Fruit fly (Drosophila melanogaster) whole organism, embryonic: ENCODE measurements around the gene frtz.

Source experiments
- Adf1 ChIP-seq: fragments of 200-800 bp; sonication (Bioruptor generic); IDR thresholded peaks from 2 replicates; pipeline ENCODE4 v1.3.6; 2022; ENCODE audit warnings: missing biosample characterization, missing genetic modification characterization
- Atf-2 ChIP-seq: fragments of 200-800 bp; sonication (Bioruptor generic); optimal IDR thresholded peaks from 2 replicates; lab custom pipeline; 2016; ENCODE audit warnings: missing biosample characterization, missing genetic modification characterization
- CG12659 ChIP-seq: fragments of 200-800 bp; sonication (Bioruptor generic); optimal IDR thresholded peaks from 3 replicates; lab custom pipeline; 2017; ENCODE audit warnings: mild to moderate bottlenecking, missing biosample characterization, missing genetic modification reagents, missing genetic modification characterization
- CG12942 ChIP-seq: fragments of 200-800 bp; sonication (Bioruptor generic); optimal IDR thresholded peaks from 3 replicates; lab custom pipeline; 2016; ENCODE audit warnings: missing biosample characterization, missing genetic modification characterization
- CG14441 ChIP-seq: fragments of 200-800 bp; sonication (Bioruptor generic); IDR thresholded peaks from 2 replicates; pipeline ENCODE4 v1.3.6; 2022; ENCODE audit warnings: missing biosample characterization, missing genetic modification characterization
- CG15269 ChIP-seq: fragments of 200-800 bp; sonication (Bioruptor generic); optimal IDR thresholded peaks from 2 replicates; lab custom pipeline; 2018; ENCODE audit warnings: missing biosample characterization, mild to moderate bottlenecking, missing genetic modification characterization, moderate library complexity
- CG2875 ChIP-seq: fragments of 200-800 bp; sonication (Bioruptor generic); optimal IDR thresholded peaks from 2 replicates; lab custom pipeline; 2017; ENCODE audit warnings: missing biosample characterization, mild to moderate bottlenecking, missing genetic modification characterization, missing genetic modification reagents
- CG32767 ChIP-seq: fragments of 200-800 bp; sonication (Bioruptor generic); IDR thresholded peaks from 2 replicates; pipeline ENCODE4 v1.3.6; 2022; ENCODE audit warnings: missing biosample characterization, missing genetic modification characterization
- CG34376 ChIP-seq: fragments of 200-800 bp; sonication (Bioruptor generic); optimal IDR thresholded peaks from 2 replicates; lab custom pipeline; 2018; ENCODE audit warnings: missing biosample characterization, mild to moderate bottlenecking, missing genetic modification characterization
- CG34422 ChIP-seq: fragments of 200-800 bp; sonication (Bioruptor generic); IDR thresholded peaks from 3 replicates; pipeline ENCODE4 v1.3.6; 2022; ENCODE audit warnings: missing biosample characterization, missing genetic modification characterization
- CG3847 ChIP-seq: fragments of 200-800 bp; sonication (Bioruptor generic); IDR thresholded peaks from 2 replicates; pipeline ENCODE4 v1.3.6; 2022; ENCODE audit warnings: missing biosample characterization, missing genetic modification characterization
- CrebB ChIP-seq: fragments of 200-800 bp; sonication (Bioruptor generic); optimal IDR thresholded peaks from 3 replicates; lab custom pipeline; 2018; ENCODE audit warnings: missing biosample characterization, mild to moderate bottlenecking, missing genetic modification characterization
- D ChIP-seq, 2 experiments: fragments of 200-800 bp in 1 of 2; fragments of >200 bp in 1 of 2; sonication (Bioruptor generic) in 1 of 2; optimal IDR thresholded peaks; 2 replicates in 1 of 2; 3 replicates in 1 of 2; lab custom pipeline; 2017; ENCODE audit warnings: mild to moderate bottlenecking in 1 of 2, missing biosample characterization in 1 of 2, missing genetic modification characterization in 1 of 2, missing genetic modification reagents in 1 of 2
- Dad ChIP-seq: fragments of 200-800 bp; sonication (Bioruptor generic); optimal IDR thresholded peaks from 3 replicates; lab custom pipeline; 2016; ENCODE audit warnings: missing biosample characterization, missing genetic modification characterization
- Deaf1 ChIP-seq: fragments of 200-800 bp; optimal IDR thresholded peaks from 3 replicates; lab custom pipeline; 2019; ENCODE audit warnings: missing biosample characterization, mild to moderate bottlenecking, missing genetic modification characterization, moderate library complexity
- Fer2 ChIP-seq: fragments of 200-800 bp; sonication (Bioruptor generic); optimal IDR thresholded peaks from 2 replicates; lab custom pipeline; 2018; ENCODE audit warnings: missing biosample characterization, mild to moderate bottlenecking, missing genetic modification characterization, moderate library complexity
- H2.0 ChIP-seq: fragments of 200-800 bp; sonication (Bioruptor generic); IDR thresholded peaks from 2 replicates; pipeline ENCODE4 v1.3.6; 2022; ENCODE audit warnings: missing biosample characterization, missing genetic modification characterization
- Hr39 ChIP-seq: fragments of >200 bp; optimal IDR thresholded peaks from 2 replicates; lab custom pipeline; 2017
- Meics ChIP-seq: fragments of 200-800 bp; sonication (Bioruptor generic); optimal IDR thresholded peaks from 2 replicates; lab custom pipeline; 2017; ENCODE audit warnings: missing biosample characterization, mild to moderate bottlenecking, missing genetic modification characterization
- Ptx1 ChIP-seq: fragments of 200-800 bp; sonication (Bioruptor generic); IDR thresholded peaks from 2 replicates; pipeline ENCODE4 v1.3.6; 2022; ENCODE audit warnings: missing biosample characterization, missing genetic modification characterization
- Rx ChIP-seq: fragments of 200-800 bp; sonication (Bioruptor generic); IDR thresholded peaks from 2 replicates; pipeline ENCODE4 v1.3.6; 2022; ENCODE audit warnings: missing biosample characterization, missing genetic modification characterization
- Side ChIP-seq: fragments of 200-800 bp; sonication (Bioruptor generic); optimal IDR thresholded peaks from 2 replicates; lab custom pipeline; 2016; ENCODE audit warnings: missing biosample characterization, missing genetic modification characterization
- TFAM ChIP-seq: fragments of 200-800 bp; sonication (Bioruptor generic); optimal IDR thresholded peaks from 2 replicates; lab custom pipeline; 2017; ENCODE audit warnings: missing biosample characterization, missing genetic modification characterization, inconsistent platforms
- Usf ChIP-seq: fragments of 200-800 bp; sonication (Bioruptor generic); optimal IDR thresholded peaks from 2 replicates; lab custom pipeline; 2017; ENCODE audit warnings: missing genotype, missing biosample characterization, missing genetic modification characterization
- bigmax ChIP-seq: fragments of 200-800 bp; sonication (Bioruptor generic); optimal IDR thresholded peaks from 2 replicates; lab custom pipeline; 2018; ENCODE audit warnings: missing biosample characterization, mild to moderate bottlenecking, missing genetic modification characterization
- cad ChIP-seq: fragments of >200 bp; optimal IDR thresholded peaks from 2 replicates; lab custom pipeline; 2017; ENCODE audit warnings: missing biosample characterization, missing genetic modification characterization
- crp ChIP-seq, 2 experiments: fragments of 200-800 bp; sonication (Bioruptor generic); optimal IDR thresholded peaks; 2 replicates in 1 of 2; 3 replicates in 1 of 2; lab custom pipeline; 2017; ENCODE audit warnings: missing biosample characterization in 2 of 2, missing genetic modification characterization in 2 of 2, mild to moderate bottlenecking in 1 of 2, moderate library complexity in 1 of 2
- cwo ChIP-seq: fragments of 200-800 bp; sonication (Bioruptor generic); optimal IDR thresholded peaks from 3 replicates; lab custom pipeline; 2017; ENCODE audit warnings: missing biosample characterization, missing genetic modification characterization, mild to moderate bottlenecking, moderate library complexity, missing genetic modification reagents
- dan ChIP-seq: fragments of 200-800 bp; sonication (Bioruptor generic); IDR thresholded peaks from 2 replicates; pipeline ENCODE4 v1.3.6; 2022; ENCODE audit warnings: missing biosample characterization, missing genetic modification characterization
- dysf ChIP-seq: fragments of 200-800 bp; sonication (Bioruptor generic); IDR thresholded peaks from 3 replicates; pipeline ENCODE4 v1.3.6; 2022; ENCODE audit warnings: missing biosample characterization, missing genetic modification characterization
- en ChIP-seq: fragments of 200-800 bp; sonication (Bioruptor generic); optimal IDR thresholded peaks from 2 replicates; lab custom pipeline; 2016; ENCODE audit warnings: missing biosample characterization, missing genetic modification characterization
- exex ChIP-seq: fragments of 200-800 bp; sonication (Bioruptor generic); optimal IDR thresholded peaks from 4 replicates; lab custom pipeline; 2018; ENCODE audit warnings: missing biosample characterization, mild to moderate bottlenecking, missing genetic modification characterization, moderate library complexity
- eyg ChIP-seq: fragments of 200-800 bp; sonication (Bioruptor generic); optimal IDR thresholded peaks from 3 replicates; lab custom pipeline; 2016; ENCODE audit warnings: missing biosample characterization, missing genetic modification characterization
- fru ChIP-seq: fragments of >200 bp; optimal IDR thresholded peaks from 2 replicates; lab custom pipeline; 2017
- ind ChIP-seq: fragments of 200-800 bp; sonication (Bioruptor generic); optimal IDR thresholded peaks from 3 replicates; lab custom pipeline; 2016; ENCODE audit warnings: missing biosample characterization, missing genetic modification characterization
- inv ChIP-seq: fragments of 200-800 bp; sonication (Bioruptor generic); IDR thresholded peaks from 2 replicates; pipeline ENCODE4 v1.3.6; 2022; ENCODE audit warnings: missing biosample characterization, missing genetic modification characterization; ENCODE audit not compliant: partially characterized antibody
- jing ChIP-seq: fragments of 200-800 bp; sonication (Bioruptor generic); optimal IDR thresholded peaks from 2 replicates; lab custom pipeline; 2018; ENCODE audit warnings: missing biosample characterization, mild to moderate bottlenecking, missing genetic modification characterization
- jumu ChIP-seq: fragments of 200-800 bp; sonication (Bioruptor generic); optimal IDR thresholded peaks from 3 replicates; lab custom pipeline; 2016; ENCODE audit warnings: missing biosample characterization, missing genetic modification characterization
- lov ChIP-seq, 2 experiments: fragments of 200-800 bp in 1 of 2; fragments of >200 bp in 1 of 2; sonication (Bioruptor generic) in 1 of 2; IDR thresholded peaks in 1 of 2; optimal IDR thresholded peaks in 1 of 2; 2 replicates in 1 of 2; 3 replicates in 1 of 2; pipeline versions ENCODE4 v1.3.6 to Lab custom; 2017 to 2022; ENCODE audit warnings: missing biosample characterization in 1 of 2, missing genetic modification characterization in 1 of 2
- nom ChIP-seq: fragments of 200-800 bp; sonication (Bioruptor generic); optimal IDR thresholded peaks from 2 replicates; lab custom pipeline; 2017; ENCODE audit warnings: missing biosample characterization, missing genetic modification characterization, mild to moderate bottlenecking, moderate library complexity, missing genetic modification reagents
- psq ChIP-seq: fragments of 200-800 bp; sonication (Bioruptor generic); optimal IDR thresholded peaks from 2 replicates; lab custom pipeline; 2017; ENCODE audit warnings: missing biosample characterization, missing genetic modification characterization
- rib ChIP-seq: fragments of 200-800 bp; sonication (Bioruptor generic); IDR thresholded peaks from 2 replicates; pipeline ENCODE4 v1.3.6; 2022; ENCODE audit warnings: missing biosample characterization, missing genetic modification characterization
- ro ChIP-seq: fragments of 200-800 bp; sonication (Bioruptor generic); IDR thresholded peaks from 2 replicates; pipeline ENCODE4 v1.3.6; 2022; ENCODE audit warnings: missing biosample characterization, missing genetic modification characterization
- so ChIP-seq: fragments of 200-800 bp; sonication (Bioruptor generic); IDR thresholded peaks from 3 replicates; pipeline ENCODE4 v1.3.6; 2022; ENCODE audit warnings: missing biosample characterization, missing genetic modification characterization
- ssp ChIP-seq: fragments of 200-800 bp; sonication (Bioruptor generic); IDR thresholded peaks from 2 replicates; pipeline ENCODE4 v1.3.6; 2022; ENCODE audit warnings: missing biosample characterization, missing genetic modification characterization
- stc ChIP-seq: fragments of 200-800 bp; sonication (Bioruptor generic); IDR thresholded peaks from 2 replicates; pipeline ENCODE4 v1.3.6; 2022; ENCODE audit warnings: missing biosample characterization, missing genetic modification characterization
- tgo ChIP-seq: fragments of 200-800 bp; sonication (Bioruptor generic); IDR thresholded peaks from 3 replicates; pipeline ENCODE4 v1.3.6; 2022; ENCODE audit warnings: missing biosample characterization, missing genetic modification characterization
- tll ChIP-seq, 2 experiments: fragments of 200-800 bp in 1 of 2; fragments of >200 bp in 1 of 2; sonication (Bioruptor generic) in 1 of 2; optimal IDR thresholded peaks; 2 replicates each; lab custom pipeline; 2017 to 2019; ENCODE audit warnings: missing biosample characterization in 2 of 2, missing genetic modification characterization in 2 of 2, mild to moderate bottlenecking in 1 of 2, moderate library complexity in 1 of 2
- tup ChIP-seq: fragments of 200-800 bp; sonication (Bioruptor generic); optimal IDR thresholded peaks from 2 replicates; lab custom pipeline; 2016; ENCODE audit warnings: missing biosample characterization, mild to moderate bottlenecking, missing genetic modification characterization, moderate library complexity
- zf30C ChIP-seq: fragments of 200-800 bp; sonication (Bioruptor generic); optimal IDR thresholded peaks from 3 replicates; lab custom pipeline; 2018; ENCODE audit warnings: missing biosample characterization, mild to moderate bottlenecking, missing genetic modification characterization
- zfh1 ChIP-seq: fragments of 200-800 bp; sonication (Bioruptor generic); IDR thresholded peaks from 3 replicates; pipeline ENCODE4 v1.3.6; 2022; ENCODE audit warnings: missing biosample characterization, missing genetic modification characterization
- zfh2 ChIP-seq: fragments of 200-800 bp; sonication (Bioruptor generic); optimal IDR thresholded peaks from 2 replicates; lab custom pipeline; 2016; ENCODE audit warnings: missing biosample characterization, missing genetic modification characterization

frtz gene

dm6 chr2L:1710224-1710623 lies 5.4 kb downstream of the frtz start, which contains the start of the genes CG17660 and mRpL48 (continued):
- TF ChIP-seq cad (GFP tag; lab: Kevin White, UChicago) (no peak), en (GFP tag; lab: Kevin White, UChicago) (no peak), stc (GFP tag; lab: Robert Waterston, UW) (peak; percentile 19; the same call in 1 of the 2 replicates), exex (peak; percentile 10), Side (GFP tag; lab: Kevin White, UChicago) (no peak), CG12659 (GFP tag; lab: Kevin White, UChicago) (peak; percentile 70), rib (GFP tag; lab: Robert Waterston, UW) (no peak), nom (no peak), inv (GFP tag; lab: Robert Waterston, UW) (peak; percentile 52), so (GFP tag; lab: Robert Waterston, UW) (no peak), CG3847 (GFP tag; lab: Robert Waterston, UW) (peak; percentile 48; the same call in 1 of the 2 replicates), H2.0 (GFP tag; lab: Robert Waterston, UW) (no peak), Ptx1 (GFP tag; lab: Robert Waterston, UW) (no peak), TFAM (no peak), Hr39 (lab: Kevin White, UChicago) (no peak), fru (lab: Kevin White, UChicago) (no peak), CrebB (tag; lab: Kevin White, UChicago) (peak; percentile 28), zfh2 (GFP tag; lab: Kevin White, UChicago) (no peak), ssp (GFP tag; lab: Robert Waterston, UW) (no peak), Meics (GFP tag; lab: Kevin White, UChicago) (peak; percentile 28), lov (optimal IDR thresholded peaks at IDR 0.05; lab: Kevin White, UChicago) (no peak), lov (GFP tag; IDR thresholded peaks at IDR 0.05; lab: Robert Waterston, UW) (no peak), tup (GFP tag; lab: Kevin White, UChicago) (peak; percentile 23), zf30C (no peak), tgo (GFP tag; lab: Robert Waterston, UW) (no peak), Deaf1 (tag; lab: Kevin White, UChicago) (no peak), Adf1 (GFP tag; lab: Robert Waterston, UW) (no peak), Fer2 (tag; lab: Kevin White, UChicago) (no peak), bigmax (GFP tag; lab: Kevin White, UChicago) (peak; percentile 96), CG34422 (GFP tag; lab: Robert Waterston, UW) (peak; percentile 91; the same call in 1 of the 3 replicates), dysf (no peak), zfh1 (GFP tag; lab: Robert Waterston, UW) (no peak), CG2875 (GFP tag; lab: Kevin White, UChicago) (no peak), CG14441 (no peak), CG34376 (GFP tag; lab: Kevin White, UChicago) (peak; percentile 33), dan (no peak), CG15269 (tag; lab: Kevin White, UChicago) (no peak), jing (GFP tag; lab: Kevin White, UChicago) (no peak), Rx (GFP tag; lab: Robert Waterston, UW) (no peak), Atf-2 (GFP tag; lab: Kevin White, UChicago) (no peak), ro (GFP tag; lab: Robert Waterston, UW) (no peak), eyg (no peak), tll (GFP tag; optimal IDR thresholded peaks at IDR 0.05; lab: Kevin White, UChicago) (no peak), crp (GFP tag; optimal IDR thresholded peaks at IDR 0.05; lab: Kevin White, UChicago) (peak; percentile 68 to 92), jumu (GFP tag; lab: Kevin White, UChicago) (no peak), D (optimal IDR thresholded peaks at IDR 0.05; lab: Kevin White, UChicago) (no peak), D (GFP tag; optimal IDR thresholded peaks at IDR 0.05; lab: Kevin White, UChicago) (no peak), Usf (no peak), psq (no peak), ind (GFP tag; lab: Kevin White, UChicago) (no peak), CG32767 (0 out of 2 replicates have a peak, but pooled peaks have one; percentile 14), Dad (no peak), cwo (GFP tag; lab: Kevin White, UChicago) (no peak), CG12942 (no peak)
